Worm (Caenorhabditis elegans) whole organism, L3 larva: ENCODE measurements around the gene msp-58.

Experiments used
- ama-1 ChIP-seq: fragments of 150-350 bp; optimal IDR thresholded peaks from 2 replicates; lab custom pipeline; 2018
- nhr-11 ChIP-seq: fragments of 150-350 bp; optimal IDR thresholded peaks from 2 replicates; lab custom pipeline; 2014; ENCODE audit warnings: missing biosample characterization, missing genetic modification characterization
- nhr-28 ChIP-seq: fragments of 150-350 bp; optimal IDR thresholded peaks from 2 replicates; lab custom pipeline; 2014; ENCODE audit warnings: missing biosample characterization, missing genetic modification characterization
- nhr-77 ChIP-seq: fragments of 150-350 bp; optimal IDR thresholded peaks from 2 replicates; lab custom pipeline; 2014; ENCODE audit warnings: missing biosample characterization, missing genetic modification characterization
- unc-39 ChIP-seq: sonication (generic microtip); optimal IDR thresholded peaks from 4 replicates; lab custom pipeline; 2017; ENCODE audit warnings: missing biosample characterization, missing genetic modification characterization

DNA sequence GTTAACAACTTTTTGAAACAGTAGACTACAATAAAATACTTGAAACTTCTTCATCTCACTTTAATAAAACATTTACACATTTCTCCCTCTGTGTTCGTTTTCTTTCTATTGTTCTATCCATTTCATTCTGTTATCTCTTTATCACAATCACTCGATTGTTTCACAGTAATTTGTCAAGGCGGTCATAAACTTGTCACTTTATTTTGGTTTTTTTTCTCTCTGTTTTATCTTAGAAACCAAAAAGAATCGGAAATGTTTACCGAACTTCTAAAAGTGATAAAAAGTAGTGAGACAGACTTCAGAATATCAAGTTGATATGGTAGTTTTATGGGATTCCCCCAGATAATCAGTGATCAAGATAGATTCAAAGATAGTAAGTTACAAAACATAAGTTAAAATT is 30.9 kb downstream of the msp-58 start, which contains the start of gene Y4C6B.2:
- TF ChIP-seq nhr-28 (tag; lab: Kevin White, UChicago): no peak
- no peak for TF ChIP-seq unc-39
- no peak for TF ChIP-seq ama-1 (lab: Kevin White, UChicago)
- TF ChIP-seq nhr-11 (tag; lab: Kevin White, UChicago): no peak
- no peak for TF ChIP-seq nhr-77 (tag; lab: Kevin White, UChicago)
